Fruit fly (Drosophila melanogaster) whole organism, embryonic: ENCODE data around the gene Agpat1.
A peak's percentile ranks its signal among the peaks of the same experiment; 100 is the strongest.

ENCODE experiments used
- B-H1 ChIP-seq: fragments of 200-800 bp; sonication (Bioruptor generic); IDR thresholded peaks from 3 replicates; pipeline ENCODE4 v1.3.6; 2022; ENCODE audit warnings: missing biosample characterization, missing genetic modification characterization
- BEAF-32 ChIP-seq: fragments of 200-800 bp; sonication (Bioruptor generic); optimal IDR thresholded peaks from 3 replicates; lab custom pipeline; 2017; ENCODE audit warnings: missing biosample characterization, missing genetic modification characterization, mild to moderate bottlenecking, moderate library complexity, missing genetic modification reagents
- CG10462 ChIP-seq: fragments of 200-800 bp; sonication (Bioruptor generic); optimal IDR thresholded peaks from 2 replicates; lab custom pipeline; 2016; ENCODE audit warnings: missing biosample characterization, missing genetic modification characterization
- CG10543 ChIP-seq: fragments of 200-800 bp; sonication (Bioruptor generic); optimal IDR thresholded peaks from 3 replicates; lab custom pipeline; 2017; ENCODE audit warnings: missing biosample characterization, mild to moderate bottlenecking, missing genetic modification characterization, moderate library complexity
- CG11093 ChIP-seq: fragments of 200-800 bp; sonication (Bioruptor generic); IDR thresholded peaks from 3 replicates; pipeline ENCODE4 v1.3.6; 2022; ENCODE audit warnings: missing biosample characterization, missing genetic modification characterization
- CG11398 ChIP-seq: fragments of 200-800 bp; sonication (Bioruptor generic); optimal IDR thresholded peaks from 2 replicates; lab custom pipeline; 2016; ENCODE audit warnings: missing biosample characterization, missing genetic modification characterization
- CG13287 ChIP-seq: fragments of 200-800 bp; sonication (Bioruptor generic); IDR thresholded peaks from 2 replicates; pipeline ENCODE4 v1.3.6; 2022; ENCODE audit warnings: missing biosample characterization, missing genetic modification characterization; ENCODE audit not compliant: partially characterized antibody
- CG15479 ChIP-seq: fragments of 200-800 bp; sonication (Bioruptor generic); optimal IDR thresholded peaks from 3 replicates; lab custom pipeline; 2019; ENCODE audit warnings: missing biosample characterization, mild to moderate bottlenecking, missing genetic modification characterization, moderate library complexity
- CG16863 ChIP-seq: fragments of 200-800 bp; sonication (Bioruptor generic); optimal IDR thresholded peaks from 3 replicates; lab custom pipeline; 2016; ENCODE audit warnings: missing biosample characterization, missing genetic modification characterization
- CG18011 ChIP-seq: fragments of 200-800 bp; sonication (Bioruptor generic); optimal IDR thresholded peaks from 2 replicates; lab custom pipeline; 2017; ENCODE audit warnings: missing biosample characterization, missing genetic modification characterization, mild to moderate bottlenecking, moderate library complexity, missing genotype
- CG2120 ChIP-seq: fragments of 200-800 bp; sonication (Bioruptor generic); optimal IDR thresholded peaks from 3 replicates; lab custom pipeline; 2016; ENCODE audit warnings: missing biosample characterization, missing genetic modification characterization
- CG31224 ChIP-seq: fragments of 200-800 bp; sonication (Bioruptor generic); IDR thresholded peaks from 2 replicates; pipeline ENCODE4 v1.3.6; 2022; ENCODE audit warnings: missing biosample characterization, missing genetic modification characterization
- CG4360 ChIP-seq: fragments of 200-800 bp; sonication (Bioruptor generic); IDR thresholded peaks from 2 replicates; pipeline ENCODE4 v1.3.6; 2022; ENCODE audit warnings: missing biosample characterization, missing genetic modification characterization
- CG4617 ChIP-seq: fragments of 200-800 bp; sonication (Bioruptor generic); optimal IDR thresholded peaks from 3 replicates; lab custom pipeline; 2016; ENCODE audit warnings: missing biosample characterization, missing genetic modification characterization, borderline replicate concordance
- CG7271 ChIP-seq: fragments of 200-800 bp; sonication (Bioruptor generic); optimal IDR thresholded peaks from 2 replicates; lab custom pipeline; 2018; ENCODE audit warnings: missing biosample characterization, mild to moderate bottlenecking, missing genetic modification characterization, moderate library complexity
- CG7786 ChIP-seq: fragments of 200-800 bp; sonication (Bioruptor generic); optimal IDR thresholded peaks from 2 replicates; lab custom pipeline; 2016; ENCODE audit warnings: missing biosample characterization, missing genetic modification characterization
- CG8765 ChIP-seq: fragments of 200-800 bp; sonication (Bioruptor generic); IDR thresholded peaks from 2 replicates; pipeline ENCODE4 v1.3.6; 2022; ENCODE audit warnings: missing biosample characterization, missing genetic modification characterization
- CHES-1-like ChIP-seq: fragments of 200-800 bp; sonication (Bioruptor generic); optimal IDR thresholded peaks from 2 replicates; lab custom pipeline; 2016; ENCODE audit warnings: missing biosample characterization, missing genetic modification characterization
- Chrac-16 ChIP-seq: fragments of 200-800 bp; sonication (Bioruptor generic); optimal IDR thresholded peaks from 3 replicates; lab custom pipeline; 2016; ENCODE audit warnings: missing biosample characterization, missing genetic modification characterization
- D19B ChIP-seq: fragments of 200-800 bp; sonication (Bioruptor generic); optimal IDR thresholded peaks from 2 replicates; lab custom pipeline; 2017; ENCODE audit warnings: missing biosample characterization, mild to moderate bottlenecking, missing genetic modification characterization
- Dll ChIP-seq: fragments of 200-800 bp; sonication (Bioruptor generic); IDR thresholded peaks from 4 replicates; pipeline ENCODE4 v1.3.6; 2022; ENCODE audit warnings: missing biosample characterization, missing genetic modification characterization; ENCODE audit not compliant: partially characterized antibody
- E2f2 ChIP-seq: fragments of 200-800 bp; sonication (Bioruptor generic); IDR thresholded peaks from 2 replicates; pipeline ENCODE4 v1.3.6; 2022; ENCODE audit warnings: missing biosample characterization, missing genetic modification characterization
- Ets65A ChIP-seq: fragments of 200-800 bp; sonication (Bioruptor generic); peaks from one replicate; lab custom pipeline; 2016; ENCODE audit warnings: missing biosample characterization, missing genetic modification characterization
- HLH3B ChIP-seq: fragments of 200-800 bp; sonication (Bioruptor generic); IDR thresholded peaks from 2 replicates; pipeline ENCODE4 v1.3.6; 2022; ENCODE audit warnings: missing biosample characterization, missing genetic modification characterization
- HmgZ ChIP-seq: fragments of 200-800 bp; sonication (Bioruptor generic); optimal IDR thresholded peaks from 2 replicates; lab custom pipeline; 2018; ENCODE audit warnings: missing biosample characterization, mild to moderate bottlenecking, missing genetic modification characterization
- Lhr ChIP-seq: fragments of 200-800 bp; sonication (Bioruptor generic); optimal IDR thresholded peaks from 3 replicates; lab custom pipeline; 2017; ENCODE audit warnings: mild to moderate bottlenecking, missing biosample characterization, missing genetic modification reagents, missing genetic modification characterization
- Nf-YA ChIP-seq: fragments of 200-800 bp; sonication (Bioruptor generic); IDR thresholded peaks from 2 replicates; pipeline ENCODE4 v1.3.6; 2022; ENCODE audit warnings: missing biosample characterization, missing genetic modification characterization
- Pdp1 ChIP-seq, 2 experiments: fragments of 200-800 bp; sonication (Bioruptor generic); optimal IDR thresholded peaks; 3 replicates each; lab custom pipeline; 2016; ENCODE audit warnings: missing biosample characterization in 2 of 2, missing genetic modification characterization in 2 of 2, mild to moderate bottlenecking in 1 of 2, moderate library complexity in 1 of 2
- Sox100B ChIP-seq: fragments of 200-800 bp; sonication (Bioruptor generic); optimal IDR thresholded peaks from 3 replicates; lab custom pipeline; 2018; ENCODE audit warnings: missing biosample characterization, mild to moderate bottlenecking, missing genetic modification characterization
- bigmax ChIP-seq: fragments of 200-800 bp; sonication (Bioruptor generic); optimal IDR thresholded peaks from 2 replicates; lab custom pipeline; 2018; ENCODE audit warnings: missing biosample characterization, mild to moderate bottlenecking, missing genetic modification characterization
- br ChIP-seq: fragments of >200 bp; optimal IDR thresholded peaks from 2 replicates; lab custom pipeline; 2017
- da ChIP-seq: fragments of 200-800 bp; sonication (Bioruptor generic); optimal IDR thresholded peaks from 2 replicates; lab custom pipeline; 2016; ENCODE audit warnings: missing biosample characterization, missing genetic modification characterization
- dimm ChIP-seq: fragments of 200-800 bp; sonication (Bioruptor generic); IDR thresholded peaks from 2 replicates; pipeline ENCODE4 v1.3.6; 2022; ENCODE audit warnings: missing biosample characterization, missing genetic modification characterization
- dm ChIP-seq: fragments of 200-800 bp; sonication (Bioruptor generic); optimal IDR thresholded peaks from 3 replicates; lab custom pipeline; 2016; ENCODE audit warnings: missing biosample characterization, missing genetic modification characterization
- gt ChIP-seq: fragments of 200-800 bp; sonication (Bioruptor generic); IDR thresholded peaks from 2 replicates; pipeline ENCODE4 v1.3.6; 2022; ENCODE audit warnings: missing biosample characterization, missing genetic modification characterization
- lilli ChIP-seq: fragments of 200-800 bp; sonication (Bioruptor generic); optimal IDR thresholded peaks from 3 replicates; lab custom pipeline; 2016; ENCODE audit warnings: missing biosample characterization, missing genetic modification characterization
- lmd ChIP-seq: fragments of 200-800 bp; sonication (Bioruptor generic); IDR thresholded peaks from 2 replicates; pipeline ENCODE4 v1.3.6; 2022; ENCODE audit warnings: missing biosample characterization, missing genetic modification characterization
- nom ChIP-seq: fragments of 200-800 bp; sonication (Bioruptor generic); optimal IDR thresholded peaks from 2 replicates; lab custom pipeline; 2017; ENCODE audit warnings: missing biosample characterization, missing genetic modification characterization, mild to moderate bottlenecking, moderate library complexity, missing genetic modification reagents
- otp ChIP-seq: fragments of 200-800 bp; sonication (Bioruptor generic); IDR thresholded peaks from 3 replicates; pipeline ENCODE4, ENCODE4 v1.3.6; 2022; ENCODE audit warnings: missing biosample characterization, missing genetic modification characterization
- psq ChIP-seq: fragments of 200-800 bp; sonication (Bioruptor generic); optimal IDR thresholded peaks from 2 replicates; lab custom pipeline; 2017; ENCODE audit warnings: missing biosample characterization, missing genetic modification characterization
- pum ChIP-seq: fragments of 200-800 bp; sonication (Bioruptor generic); optimal IDR thresholded peaks from 2 replicates; lab custom pipeline; 2016; ENCODE audit warnings: missing biosample characterization, missing genetic modification characterization
- rib ChIP-seq: fragments of 200-800 bp; sonication (Bioruptor generic); IDR thresholded peaks from 2 replicates; pipeline ENCODE4 v1.3.6; 2022; ENCODE audit warnings: missing biosample characterization, missing genetic modification characterization
- scrt ChIP-seq: fragments of 200-800 bp; sonication (Bioruptor generic); optimal IDR thresholded peaks from 2 replicates; lab custom pipeline; 2018; ENCODE audit warnings: missing biosample characterization, mild to moderate bottlenecking, missing genetic modification characterization, moderate library complexity
- shn ChIP-seq: fragments of 200-800 bp; sonication (Bioruptor generic); optimal IDR thresholded peaks from 3 replicates; lab custom pipeline; 2016; ENCODE audit warnings: missing biosample characterization, missing genetic modification characterization
- sim ChIP-seq: fragments of 200-800 bp; sonication (Bioruptor generic); IDR thresholded peaks from 2 replicates; pipeline ENCODE4 v1.3.6; 2022; ENCODE audit warnings: missing biosample characterization, missing genetic modification characterization
- so ChIP-seq: fragments of 200-800 bp; sonication (Bioruptor generic); IDR thresholded peaks from 3 replicates; pipeline ENCODE4 v1.3.6; 2022; ENCODE audit warnings: missing biosample characterization, missing genetic modification characterization
- tgo ChIP-seq: fragments of 200-800 bp; sonication (Bioruptor generic); IDR thresholded peaks from 3 replicates; pipeline ENCODE4 v1.3.6; 2022; ENCODE audit warnings: missing biosample characterization, missing genetic modification characterization
- trh ChIP-seq: fragments of 200-800 bp; sonication (Bioruptor generic); optimal IDR thresholded peaks from 2 replicates; lab custom pipeline; 2016; ENCODE audit warnings: missing biosample characterization, missing genetic modification characterization
- zfh1 ChIP-seq: fragments of 200-800 bp; sonication (Bioruptor generic); IDR thresholded peaks from 3 replicates; pipeline ENCODE4 v1.3.6; 2022; ENCODE audit warnings: missing biosample characterization, missing genetic modification characterization

Agpat1 gene

DNA sequence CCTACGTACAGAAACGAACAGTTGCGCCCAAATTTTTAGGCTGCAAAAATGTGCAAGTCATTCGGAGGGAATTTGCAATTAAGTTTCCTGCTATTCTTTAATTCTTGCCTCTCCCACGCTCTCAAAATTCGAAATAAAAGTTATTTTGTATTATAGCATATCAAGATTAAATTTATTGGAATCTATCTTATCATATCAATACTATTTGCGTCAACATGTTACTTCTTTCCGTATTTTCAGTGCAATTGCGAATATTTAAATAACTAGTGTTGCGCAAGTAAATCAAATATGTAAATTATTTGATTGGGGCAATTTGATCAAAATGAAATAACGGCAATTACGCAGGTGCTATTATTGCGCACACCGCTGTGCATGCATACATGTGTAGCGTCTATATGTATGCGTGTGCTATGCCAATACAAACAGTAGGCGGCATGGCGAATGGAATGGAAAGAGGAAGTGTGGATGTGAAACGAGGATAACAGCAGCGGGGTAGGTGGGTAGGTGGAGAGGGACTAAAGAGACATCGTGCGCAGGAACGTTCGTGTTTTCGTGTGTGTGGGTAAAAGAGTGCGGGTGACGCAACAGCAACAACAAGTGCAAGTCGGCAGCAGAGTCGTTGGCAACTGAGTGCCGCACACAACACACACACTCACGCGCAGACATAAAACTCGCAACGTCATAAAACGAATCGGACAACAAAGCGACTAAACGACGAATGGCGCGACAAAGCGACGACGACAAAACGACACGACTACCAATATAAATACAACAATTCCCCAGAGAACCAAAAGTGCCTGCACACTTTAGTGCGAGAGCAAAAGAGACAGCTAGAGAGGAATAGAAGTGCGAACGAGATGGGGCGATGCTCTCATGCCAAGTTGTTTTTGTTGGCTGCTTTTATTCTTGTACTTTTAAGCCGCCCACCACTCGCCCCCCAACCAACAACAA lies 29.3 kb upstream of the Agpat1 start (continued):
- TF ChIP-seq rib (GFP tag; lab: Robert Waterston, UW) (peak; percentile 79), dm (GFP tag; lab: Kevin White, UChicago) (peak; percentile 73), CHES-1-like (peak; percentile 84), CG18011 (GFP tag; lab: Kevin White, UChicago) (peak; percentile 84), Ets65A (peak; percentile 99), nom (peak; percentile 56), CG16863 (GFP tag; lab: Kevin White, UChicago) (peak; percentile 91), tgo (GFP tag; lab: Robert Waterston, UW) (peak; percentile 80), lmd (peak; percentile 90), br (lab: Kevin White, UChicago) (no peak), CG15479 (GFP tag; lab: Kevin White, UChicago) (peak; percentile 94), CG10543 (GFP tag; lab: Kevin White, UChicago) (peak; percentile 73), otp (GFP tag; lab: Robert Waterston, UW) (peak; percentile 9; the same call in 1 of the 3 replicates), CG31224 (GFP tag; lab: Robert Waterston, UW) (peak; percentile 59; the same call in 1 of the 2 replicates), CG11093 (peak; percentile 88), CG2120 (GFP tag; lab: Kevin White, UChicago) (peak; percentile 96), CG11398 (GFP tag; lab: Kevin White, UChicago) (peak; percentile 57), B-H1 (GFP tag; lab: Robert Waterston, UW) (peak; percentile 73), CG13287 (GFP tag; lab: Robert Waterston, UW) (no peak), pum (GFP tag; lab: Kevin White, UChicago) (peak; percentile 91), gt (GFP tag; lab: Robert Waterston, UW) (no peak; the same call in 1 of the 2 replicates), E2f2 (GFP tag; lab: Robert Waterston, UW) (peak; percentile 47), HmgZ (tag; lab: Kevin White, UChicago) (peak; percentile 91), Dll (no peak), lilli (GFP tag; lab: Kevin White, UChicago) (peak; percentile 94), so (GFP tag; lab: Robert Waterston, UW) (peak; percentile 83), Chrac-16 (GFP tag; lab: Kevin White, UChicago) (peak; percentile 95), dimm (GFP tag; lab: Robert Waterston, UW) (peak; percentile 49), scrt (peak; percentile 88), bigmax (GFP tag; lab: Kevin White, UChicago) (no peak), zfh1 (GFP tag; lab: Robert Waterston, UW) (peak; percentile 80), CG10462 (GFP tag; lab: Kevin White, UChicago) (peak; percentile 84), Nf-YA (GFP tag; lab: Robert Waterston, UW) (peak; percentile 76; the same call in 1 of the 2 replicates), BEAF-32 (GFP tag; lab: Kevin White, UChicago) (peak; percentile 28), da (GFP tag; lab: Kevin White, UChicago) (peak; percentile 79), CG7271 (tag; lab: Kevin White, UChicago) (no peak), CG4360 (GFP tag; lab: Robert Waterston, UW) (peak; percentile 92), shn (GFP tag; lab: Kevin White, UChicago) (peak; percentile 81), CG4617 (GFP tag; lab: Kevin White, UChicago) (peak; percentile 80), CG7786 (GFP tag; lab: Kevin White, UChicago) (peak; percentile 92), HLH3B (peak; percentile 76), trh (GFP tag; lab: Kevin White, UChicago) (peak; percentile 90), psq (GFP tag; lab: Kevin White, UChicago) (peak; percentile 96), CG8765 (peak; percentile 46), Sox100B (peak; percentile 98), sim (GFP tag; lab: Robert Waterston, UW) (peak; percentile 5; the same call in 1 of the 2 replicates), D19B (GFP tag; lab: Kevin White, UChicago) (peak; percentile 90), Pdp1 (GFP tag; optimal IDR thresholded peaks at IDR 0.05; lab: Kevin White, UChicago) (peak; percentile 95 to 98), Lhr (GFP tag; lab: Kevin White, UChicago) (peak; percentile 88)
